Fruit fly (Drosophila melanogaster): ENCODE measurements around the gene Pli.

Pli gene

dm6 chr3R:23867825-23868224 is 22.0 kb downstream of the Pli start (continued):
- no peak for TF ChIP-seq CG7987 (GFP tag; optimal IDR thresholded peaks at IDR 0.05)
- TF ChIP-seq caup (GFP tag; optimal IDR thresholded peaks at IDR 0.05; ENCODE audit: severe bottlenecking) = no peak
- no peak for TF ChIP-seq CG14965 (GFP tag; optimal IDR thresholded peaks at IDR 0.05; ENCODE audit: borderline replicate concordance)
- peak; percentile 33; the same call in 1 of the 2 replicates for TF ChIP-seq ttk (GFP tag; IDR thresholded peaks at IDR 0.05)
- no peak for TF ChIP-seq CG8765 (GFP tag; IDR thresholded peaks at IDR 0.05)
- TF ChIP-seq fd102C (GFP tag; optimal IDR thresholded peaks at IDR 0.05) = no peak
- TF ChIP-seq CG1832 (GFP tag; optimal IDR thresholded peaks at IDR 0.05) = no peak
- TF ChIP-seq CG6689 (GFP tag; IDR thresholded peaks at IDR 0.05) = no peak
- peak; percentile 54 for TF ChIP-seq Med (GFP tag)
- peak; percentile 16 for TF ChIP-seq Sox102F (GFP tag; optimal IDR thresholded peaks at IDR 0.05)
- peak; percentile 74 for TF ChIP-seq Ets65A (GFP tag)
- TF ChIP-seq pb (GFP tag; optimal IDR thresholded peaks at IDR 0.05) = no peak
- no peak for TF ChIP-seq sd (tag; optimal IDR thresholded peaks at IDR 0.05)
- no peak for TF ChIP-seq Opbp (GFP tag; IDR thresholded peaks at IDR 0.05; ENCODE audit: partially characterized antibody)
- TF ChIP-seq CG10267 (tag; optimal IDR thresholded peaks at IDR 0.05) = no peak
- no peak for TF ChIP-seq CG5245 (GFP tag; optimal IDR thresholded peaks at IDR 0.05)
- TF ChIP-seq pros (GFP tag; optimal IDR thresholded peaks at IDR 0.05) = no peak
- TF ChIP-seq CG10366 (GFP tag; IDR thresholded peaks at IDR 0.05) = no peak
- no peak for TF ChIP-seq B-H1 (GFP tag; IDR thresholded peaks at IDR 0.05)
- TF ChIP-seq CG15011 (GFP tag; optimal IDR thresholded peaks at IDR 0.05) = no peak
- TF ChIP-seq CG12071 (GFP tag; optimal IDR thresholded peaks at IDR 0.05) = no peak
- TF ChIP-seq prd (optimal IDR thresholded peaks at IDR 0.05) = no peak
- TF ChIP-seq prd (GFP tag; IDR thresholded peaks at IDR 0.05) = peak; percentile 27; the same call in 1 of the 3 replicates
- TF ChIP-seq Ptx1 (GFP tag; IDR thresholded peaks at IDR 0.05) = peak; percentile 38; the same call in 1 of the 2 replicates
- TF ChIP-seq Ada2b (GFP tag; IDR thresholded peaks at IDR 0.05) = 0 out of 2 replicates have a peak, but pooled peaks have one; percentile 8
- no peak for TF ChIP-seq Neu2 (GFP tag; optimal IDR thresholded peaks at IDR 0.05; ENCODE audit: borderline replicate concordance)
- peak; percentile 19 for TF ChIP-seq CG11504 (tag; optimal IDR thresholded peaks at IDR 0.05)
- no peak for TF ChIP-seq YL-1 (GFP tag; optimal IDR thresholded peaks at IDR 0.05)
- 0 out of 3 replicates have a peak, but pooled peaks have one; percentile 8 for TF ChIP-seq Optix (GFP tag; IDR thresholded peaks at IDR 0.05)
- no peak for TF ChIP-seq dysf (GFP tag; IDR thresholded peaks at IDR 0.05)
- 0 out of 3 replicates have a peak, but pooled peaks have one; percentile 10 for TF ChIP-seq CG17361 (GFP tag; IDR thresholded peaks at IDR 0.05)
- no peak for TF ChIP-seq ERR (GFP tag; optimal IDR thresholded peaks at IDR 0.05)
- no peak for TF ChIP-seq sim (GFP tag; IDR thresholded peaks at IDR 0.05)
- peak; percentile 8 for TF ChIP-seq CG7839 (tag; optimal IDR thresholded peaks at IDR 0.05)
- TF ChIP-seq sob (GFP tag; IDR thresholded peaks at IDR 0.05) = no peak
- no peak for TF ChIP-seq onecut (GFP tag; IDR thresholded peaks at IDR 0.05)
- TF ChIP-seq bowl (GFP tag; IDR thresholded peaks at IDR 0.05) = no peak
- 0 out of 3 replicates have a peak, but pooled peaks have one; percentile 30 for TF ChIP-seq so (GFP tag; IDR thresholded peaks at IDR 0.05)
- TF ChIP-seq CG2712 (tag; optimal IDR thresholded peaks at IDR 0.05) = no peak
- TF ChIP-seq toy (GFP tag; IDR thresholded peaks at IDR 0.05) = no peak
- TF ChIP-seq row (GFP tag; IDR thresholded peaks at IDR 0.05) = 0 out of 3 replicates have a peak, but pooled peaks have one; percentile 19
- TF ChIP-seq CG18011 (GFP tag; optimal IDR thresholded peaks at IDR 0.05) = no peak
- 0 out of 3 replicates have a peak, but pooled peaks have one; percentile 20 for TF ChIP-seq H15 (GFP tag; IDR thresholded peaks at IDR 0.05)
- peak; percentile 42; the same call in 1 of the 2 replicates for TF ChIP-seq Xrp1 (GFP tag; IDR thresholded peaks at IDR 0.05)
- TF ChIP-seq amos (GFP tag; IDR thresholded peaks at IDR 0.05; ENCODE audit: partially characterized antibody) = no peak

Data from whole organism, embryonic.